Fruit fly (Drosophila melanogaster) whole organism, embryonic: ENCODE data around the gene defl.

Source experiments
- CG10565 ChIP-seq: fragments of 200-800 bp; sonication (Bioruptor generic); optimal IDR thresholded peaks from 3 replicates; lab custom pipeline; 2016; ENCODE audit warnings: missing biosample characterization, mild to moderate bottlenecking, missing genetic modification characterization
- CG10959 ChIP-seq: fragments of 200-800 bp; sonication (Bioruptor generic); IDR thresholded peaks from 2 replicates; pipeline ENCODE4 v1.3.6; 2022; ENCODE audit warnings: missing biosample characterization, missing genetic modification characterization
- CG11696 ChIP-seq: fragments of 200-800 bp; sonication (Bioruptor generic); IDR thresholded peaks from 2 replicates; pipeline ENCODE4 v1.3.6; 2022; ENCODE audit warnings: missing biosample characterization, missing genetic modification characterization
- CG14050 ChIP-seq: fragments of 200-800 bp; sonication (Bioruptor generic); IDR thresholded peaks from 3 replicates; pipeline ENCODE4 v1.3.6; 2022; ENCODE audit warnings: missing biosample characterization, missing genetic modification characterization
- CG3838 ChIP-seq: fragments of 200-800 bp; sonication (Bioruptor generic); optimal IDR thresholded peaks from 3 replicates; lab custom pipeline; 2016; ENCODE audit warnings: missing biosample characterization, missing genetic modification characterization
- CG43689 ChIP-seq: fragments of 200-800 bp; sonication (Bioruptor generic); IDR thresholded peaks from 2 replicates; pipeline ENCODE4 v1.3.6; 2022; ENCODE audit warnings: missing biosample characterization, missing genetic modification characterization
- CG4617 ChIP-seq: fragments of 200-800 bp; sonication (Bioruptor generic); optimal IDR thresholded peaks from 3 replicates; lab custom pipeline; 2016; ENCODE audit warnings: missing biosample characterization, missing genetic modification characterization, borderline replicate concordance
- CG4854 ChIP-seq: fragments of 200-800 bp; sonication (Bioruptor generic); optimal IDR thresholded peaks from 2 replicates; lab custom pipeline; 2016; ENCODE audit warnings: missing biosample characterization, missing genetic modification characterization, inconsistent platforms
- CG6654 ChIP-seq: fragments of 200-800 bp; sonication (Bioruptor generic); optimal IDR thresholded peaks from 2 replicates; lab custom pipeline; 2017; ENCODE audit warnings: missing biosample characterization, mild to moderate bottlenecking, missing genetic modification characterization
- CG7271 ChIP-seq: fragments of 200-800 bp; sonication (Bioruptor generic); optimal IDR thresholded peaks from 2 replicates; lab custom pipeline; 2018; ENCODE audit warnings: missing biosample characterization, mild to moderate bottlenecking, missing genetic modification characterization, moderate library complexity
- CG7987 ChIP-seq: fragments of 200-800 bp; sonication (Bioruptor generic); optimal IDR thresholded peaks from 2 replicates; lab custom pipeline; 2018; ENCODE audit warnings: missing biosample characterization, mild to moderate bottlenecking, missing genetic modification characterization, moderate library complexity
- CG8290 ChIP-seq, 3 experiments: fragments of 200-800 bp; sonication (Bioruptor generic); optimal IDR thresholded peaks; 2 replicates each; lab custom pipeline; 2016 to 2019; ENCODE audit warnings: missing biosample characterization in 3 of 3, missing genetic modification characterization in 3 of 3, mild to moderate bottlenecking in 2 of 3, moderate library complexity in 1 of 3
- CG8944 ChIP-seq: fragments of 200-800 bp; sonication (Bioruptor generic); optimal IDR thresholded peaks from 3 replicates; lab custom pipeline; 2016; ENCODE audit warnings: missing biosample characterization, missing genetic modification characterization
- Camta ChIP-seq: fragments of 200-800 bp; sonication (Bioruptor generic); optimal IDR thresholded peaks from 2 replicates; lab custom pipeline; 2016; ENCODE audit warnings: missing biosample characterization, missing genetic modification characterization
- Deaf1 ChIP-seq: fragments of 200-800 bp; optimal IDR thresholded peaks from 3 replicates; lab custom pipeline; 2019; ENCODE audit warnings: missing biosample characterization, mild to moderate bottlenecking, missing genetic modification characterization, moderate library complexity
- Dll ChIP-seq: fragments of 200-800 bp; sonication (Bioruptor generic); IDR thresholded peaks from 4 replicates; pipeline ENCODE4 v1.3.6; 2022; ENCODE audit warnings: missing biosample characterization, missing genetic modification characterization; ENCODE audit not compliant: partially characterized antibody
- Doc2 ChIP-seq: fragments of 200-800 bp; sonication (Bioruptor generic); IDR thresholded peaks from 2 replicates; pipeline ENCODE4 v1.3.6; 2022; ENCODE audit warnings: missing biosample characterization, missing genetic modification characterization
- Gsc ChIP-seq: fragments of 200-800 bp; sonication (Bioruptor generic); IDR thresholded peaks from 2 replicates; pipeline ENCODE4 v1.3.6; 2022; ENCODE audit warnings: missing biosample characterization, missing genetic modification characterization
- H15 ChIP-seq: fragments of 200-800 bp; sonication (Bioruptor generic); IDR thresholded peaks from 3 replicates; pipeline ENCODE4 v1.3.6; 2022; ENCODE audit warnings: missing biosample characterization, missing genetic modification characterization
- Hr39 ChIP-seq: fragments of >200 bp; optimal IDR thresholded peaks from 2 replicates; lab custom pipeline; 2017
- Lim3 ChIP-seq: fragments of 200-800 bp; sonication (Bioruptor generic); IDR thresholded peaks from 2 replicates; pipeline ENCODE4 v1.3.6; 2022; ENCODE audit warnings: missing biosample characterization, missing genetic modification characterization
- Myb ChIP-seq: fragments of 200-800 bp; sonication (Bioruptor generic); optimal IDR thresholded peaks from 2 replicates; lab custom pipeline; 2016; ENCODE audit warnings: missing biosample characterization, missing genetic modification characterization
- Nf-YB ChIP-seq: fragments of 200-800 bp; sonication (Bioruptor generic); optimal IDR thresholded peaks from 3 replicates; lab custom pipeline; 2019; ENCODE audit warnings: missing biosample characterization, mild to moderate bottlenecking, missing genetic modification characterization, moderate library complexity
- Nf-YC ChIP-seq: fragments of 200-800 bp; optimal IDR thresholded peaks from 3 replicates; lab custom pipeline; 2019; ENCODE audit warnings: missing biosample characterization, mild to moderate bottlenecking, missing genetic modification characterization, moderate library complexity
- Pdp1 ChIP-seq, 2 experiments: fragments of 200-800 bp; sonication (Bioruptor generic); optimal IDR thresholded peaks; 3 replicates each; lab custom pipeline; 2016; ENCODE audit warnings: missing biosample characterization in 2 of 2, missing genetic modification characterization in 2 of 2, mild to moderate bottlenecking in 1 of 2, moderate library complexity in 1 of 2
- Ptx1 ChIP-seq: fragments of 200-800 bp; sonication (Bioruptor generic); IDR thresholded peaks from 2 replicates; pipeline ENCODE4 v1.3.6; 2022; ENCODE audit warnings: missing biosample characterization, missing genetic modification characterization
- Scr ChIP-seq: fragments of 200-800 bp; sonication (Bioruptor generic); IDR thresholded peaks from 2 replicates; pipeline ENCODE4 v1.3.6; 2022; ENCODE audit warnings: missing biosample characterization, missing genetic modification characterization; ENCODE audit not compliant: partially characterized antibody
- abd-A ChIP-seq: fragments of 200-800 bp; sonication (Bioruptor generic); optimal IDR thresholded peaks from 3 replicates; lab custom pipeline; 2019; ENCODE audit warnings: missing biosample characterization, mild to moderate bottlenecking, missing genetic modification characterization, moderate library complexity
- ap ChIP-seq: fragments of 200-800 bp; sonication (Bioruptor generic); IDR thresholded peaks from 2 replicates; pipeline ENCODE4 v1.3.6; 2022; ENCODE audit warnings: missing biosample characterization, missing genetic modification characterization
- ara ChIP-seq: fragments of 200-800 bp; sonication (Bioruptor generic); IDR thresholded peaks from 2 replicates; pipeline ENCODE4 v1.3.6; 2022; ENCODE audit warnings: missing biosample characterization, missing genetic modification characterization
- bsh ChIP-seq, 2 experiments: fragments of 200-800 bp; sonication (Bioruptor generic); optimal IDR thresholded peaks; 2 replicates each; lab custom pipeline; 2017 to 2018; ENCODE audit warnings: mild to moderate bottlenecking in 2 of 2, missing biosample characterization in 2 of 2, missing genetic modification characterization in 2 of 2, moderate library complexity in 1 of 2
- cad ChIP-seq: fragments of >200 bp; optimal IDR thresholded peaks from 2 replicates; lab custom pipeline; 2017; ENCODE audit warnings: missing biosample characterization, missing genetic modification characterization
- chinmo ChIP-seq: fragments of 200-800 bp; sonication (Bioruptor generic); IDR thresholded peaks from 4 replicates; pipeline ENCODE4 v1.3.6; 2022; ENCODE audit warnings: missing biosample characterization, missing genetic modification characterization; ENCODE audit not compliant: partially characterized antibody
- crol ChIP-seq: fragments of 200-800 bp; sonication (Bioruptor generic); IDR thresholded peaks from 2 replicates; pipeline ENCODE4 v1.3.6; 2022; ENCODE audit warnings: missing biosample characterization, missing genetic modification characterization
- dan ChIP-seq: fragments of 200-800 bp; sonication (Bioruptor generic); IDR thresholded peaks from 2 replicates; pipeline ENCODE4 v1.3.6; 2022; ENCODE audit warnings: missing biosample characterization, missing genetic modification characterization
- emc ChIP-seq: fragments of 200-800 bp; sonication (Bioruptor generic); optimal IDR thresholded peaks from 2 replicates; lab custom pipeline; 2016; ENCODE audit warnings: missing biosample characterization, missing genetic modification characterization
- en ChIP-seq: fragments of 200-800 bp; sonication (Bioruptor generic); optimal IDR thresholded peaks from 2 replicates; lab custom pipeline; 2016; ENCODE audit warnings: missing biosample characterization, missing genetic modification characterization
- gt ChIP-seq: fragments of 200-800 bp; sonication (Bioruptor generic); IDR thresholded peaks from 2 replicates; pipeline ENCODE4 v1.3.6; 2022; ENCODE audit warnings: missing biosample characterization, missing genetic modification characterization
- h ChIP-seq: fragments of >200 bp; optimal IDR thresholded peaks from 2 replicates; lab custom pipeline; 2017
- lmd ChIP-seq: fragments of 200-800 bp; sonication (Bioruptor generic); IDR thresholded peaks from 2 replicates; pipeline ENCODE4 v1.3.6; 2022; ENCODE audit warnings: missing biosample characterization, missing genetic modification characterization
- lov ChIP-seq, 2 experiments: fragments of 200-800 bp in 1 of 2; fragments of >200 bp in 1 of 2; sonication (Bioruptor generic) in 1 of 2; IDR thresholded peaks in 1 of 2; optimal IDR thresholded peaks in 1 of 2; 2 replicates in 1 of 2; 3 replicates in 1 of 2; pipeline versions ENCODE4 v1.3.6 to Lab custom; 2017 to 2022; ENCODE audit warnings: missing biosample characterization in 1 of 2, missing genetic modification characterization in 1 of 2
- luna ChIP-seq: fragments of 200-800 bp; sonication (Bioruptor generic); optimal IDR thresholded peaks from 2 replicates; lab custom pipeline; 2016; ENCODE audit warnings: missing biosample characterization, missing genetic modification characterization
- nerfin-2 ChIP-seq: fragments of 200-800 bp; sonication (Bioruptor generic); IDR thresholded peaks from 2 replicates; pipeline ENCODE4 v1.3.6; 2022; ENCODE audit warnings: missing biosample characterization, missing genetic modification characterization; ENCODE audit not compliant: partially characterized antibody
- nom ChIP-seq: fragments of 200-800 bp; sonication (Bioruptor generic); optimal IDR thresholded peaks from 2 replicates; lab custom pipeline; 2017; ENCODE audit warnings: missing biosample characterization, missing genetic modification characterization, mild to moderate bottlenecking, moderate library complexity, missing genetic modification reagents
- onecut ChIP-seq: fragments of 200-800 bp; sonication (Bioruptor generic); IDR thresholded peaks from 2 replicates; pipeline ENCODE4 v1.3.6; 2022; ENCODE audit warnings: missing biosample characterization, missing genetic modification characterization
- sens ChIP-seq: fragments of 200-800 bp; sonication (Bioruptor generic); peaks from one replicate; lab custom pipeline; 2016; ENCODE audit warnings: missing biosample characterization, missing genetic modification characterization
- seq ChIP-seq: fragments of 200-800 bp; sonication (Bioruptor generic); IDR thresholded peaks from 2 replicates; pipeline ENCODE4 v1.3.6; 2022; ENCODE audit warnings: missing biosample characterization, missing genetic modification characterization
- so ChIP-seq: fragments of 200-800 bp; sonication (Bioruptor generic); IDR thresholded peaks from 3 replicates; pipeline ENCODE4 v1.3.6; 2022; ENCODE audit warnings: missing biosample characterization, missing genetic modification characterization
- sr ChIP-seq: fragments of 200-800 bp; sonication (Bioruptor generic); IDR thresholded peaks from 3 replicates; pipeline ENCODE4 v1.3.6; 2022; ENCODE audit warnings: missing biosample characterization, missing genetic modification characterization
- ttk ChIP-seq: fragments of 200-800 bp; sonication (Bioruptor generic); IDR thresholded peaks from 2 replicates; pipeline ENCODE4 v2.1.2; 2022; ENCODE audit warnings: missing biosample characterization, missing genetic modification characterization
- vfl ChIP-seq: fragments of 200-800 bp; sonication (Bioruptor generic); optimal IDR thresholded peaks from 2 replicates; lab custom pipeline; 2016; ENCODE audit warnings: missing biosample characterization, missing genetic modification characterization

defl gene

dm6 chr3L:9762036-9762597, 38.9 kb downstream of the defl start (continued):
- TF ChIP-seq CG4617 (no peak), CG11696 (GFP tag; lab: Robert Waterston, UW) (no peak), H15 (GFP tag; lab: Robert Waterston, UW) (no peak), emc (GFP tag; lab: Kevin White, UChicago) (no peak), gt (no peak), onecut (GFP tag; lab: Robert Waterston, UW) (peak; percentile 21; the same call in 1 of the 2 replicates), CG7271 (no peak), so (GFP tag; lab: Robert Waterston, UW) (peak; percentile 48; the same call in 1 of the 3 replicates), Nf-YB (GFP tag; lab: Kevin White, UChicago) (no peak), ttk (GFP tag; lab: Robert Waterston, UW) (no peak), Pdp1 (GFP tag; optimal IDR thresholded peaks at IDR 0.05; lab: Kevin White, UChicago) (peak in 1 of 2 experiments; percentile 61), CG10959 (GFP tag; lab: Robert Waterston, UW) (peak; percentile 7; the same call in 1 of the 2 replicates), CG8290 (GFP tag; optimal IDR thresholded peaks at IDR 0.05; lab: Kevin White, UChicago) (no peak), CG8290 (tag; optimal IDR thresholded peaks at IDR 0.05; lab: Kevin White, UChicago) (peak; percentile 46 to 68), dan (GFP tag; lab: Robert Waterston, UW) (no peak), chinmo (peak; percentile 82; the same call in 2 of the 4 replicates), Hr39 (lab: Kevin White, UChicago) (no peak), CG7987 (GFP tag; lab: Kevin White, UChicago) (peak; percentile 46), CG8944 (no peak), seq (no peak; the same call in 1 of the 2 replicates), nom (peak; percentile 45), Ptx1 (no peak), vfl (GFP tag; lab: Kevin White, UChicago) (no peak), Myb (GFP tag; lab: Kevin White, UChicago) (no peak), sens (peak; percentile 79), crol (GFP tag; lab: Robert Waterston, UW) (no peak), en (no peak), Dll (no peak), CG10565 (GFP tag; lab: Kevin White, UChicago) (no peak), Camta (GFP tag; lab: Kevin White, UChicago) (peak; percentile 3), CG6654 (GFP tag; lab: Kevin White, UChicago) (no peak), Gsc (GFP tag; lab: Robert Waterston, UW) (no peak), CG4854 (no peak), Deaf1 (tag; lab: Kevin White, UChicago) (no peak), lmd (GFP tag; lab: Robert Waterston, UW) (no peak), CG3838 (GFP tag; lab: Kevin White, UChicago) (no peak), Lim3 (GFP tag; lab: Robert Waterston, UW) (no peak), luna (GFP tag; lab: Kevin White, UChicago) (no peak), CG43689 (GFP tag; lab: Robert Waterston, UW) (no peak; the same call in 1 of the 2 replicates), sr (GFP tag; lab: Robert Waterston, UW) (no peak), cad (GFP tag; lab: Kevin White, UChicago) (no peak), Doc2 (no peak), ara (GFP tag; lab: Robert Waterston, UW) (0 out of 2 replicates have a peak, but pooled peaks have one; percentile 5), Scr (GFP tag; lab: Robert Waterston, UW) (no peak), bsh (GFP tag; optimal IDR thresholded peaks at IDR 0.05; lab: Kevin White, UChicago) (peak in 1 of 2 experiments; percentile 5), lov (optimal IDR thresholded peaks at IDR 0.05; lab: Kevin White, UChicago) (no peak), lov (GFP tag; IDR thresholded peaks at IDR 0.05; lab: Robert Waterston, UW) (no peak), CG14050 (GFP tag; lab: Robert Waterston, UW) (no peak), Nf-YC (no peak), ap (no peak), abd-A (tag; lab: Kevin White, UChicago) (no peak), h (lab: Kevin White, UChicago) (no peak), nerfin-2 (no peak)
